Worm (Caenorhabditis elegans) whole organism, mixed stage, embryonic: ENCODE results near the gene clec-228.

Experiments
- M03D4.4 ChIP-seq: sonication (generic microtip); optimal IDR thresholded peaks from 2 replicates; lab custom pipeline; 2017; ENCODE audit warnings: mild to moderate bottlenecking, missing genetic modification characterization, missing compliant biosample characterization
- blmp-1 ChIP-seq: fragments of 150-350 bp; optimal IDR thresholded peaks from 2 replicates; lab custom pipeline; 2014; ENCODE audit warnings: missing biosample characterization, missing genetic modification characterization
- ces-1 ChIP-seq: fragments of 150-350 bp; optimal IDR thresholded peaks from 2 replicates; lab custom pipeline; 2014; ENCODE audit warnings: missing biosample characterization, missing genetic modification reagents, missing genetic modification characterization
- cnd-1 ChIP-seq: fragments of 200-800 bp; sonication (Bioruptor generic); optimal IDR thresholded peaks from 2 replicates; lab custom pipeline; 2018; ENCODE audit warnings: mild to moderate bottlenecking, missing genetic modification characterization, missing compliant biosample characterization
- elt-1 ChIP-seq: sonication (generic microtip); optimal IDR thresholded peaks from 2 replicates; lab custom pipeline; 2017; ENCODE audit warnings: missing genetic modification characterization, mild to moderate bottlenecking, missing compliant biosample characterization, antibody characterized with exemption, moderate library complexity, borderline replicate concordance; ENCODE audit not compliant: insufficient read depth
- flh-1 ChIP-seq: fragments of 200-800 bp; sonication (Bioruptor generic); optimal IDR thresholded peaks from 2 replicates; lab custom pipeline; 2018; ENCODE audit warnings: mild to moderate bottlenecking, missing genetic modification characterization, moderate library complexity, missing compliant biosample characterization
- lin-13 ChIP-seq: fragments of 150-350 bp; optimal IDR thresholded peaks from 2 replicates; lab custom pipeline; 2014; ENCODE audit warnings: missing biosample characterization, missing genetic modification characterization
- lsy-2 ChIP-seq: fragments of 150-350 bp; optimal IDR thresholded peaks from 2 replicates; lab custom pipeline; 2014; ENCODE audit warnings: missing biosample characterization, missing genetic modification characterization
- mep-1 ChIP-seq: fragments of 150-350 bp; optimal IDR thresholded peaks from 2 replicates; lab custom pipeline; 2017; ENCODE audit warnings: missing biosample characterization, missing genetic modification reagents, missing genetic modification characterization, inconsistent platforms
- nhr-12 ChIP-seq: fragments of 150-350 bp; optimal IDR thresholded peaks from 2 replicates; lab custom pipeline; 2014; ENCODE audit warnings: missing biosample characterization, missing genetic modification characterization
- nhr-76 ChIP-seq: sonication (generic microtip); optimal IDR thresholded peaks from 2 replicates; lab custom pipeline; 2017; ENCODE audit warnings: missing biosample characterization, missing genetic modification characterization
- pha-4 ChIP-seq: fragments of 150-350 bp; optimal IDR thresholded peaks from 2 replicates; lab custom pipeline; 2018; ENCODE audit warnings: missing biosample characterization, missing genetic modification reagents, missing genetic modification characterization
- unc-39 ChIP-seq: fragments of 150-350 bp; optimal IDR thresholded peaks from 2 replicates; lab custom pipeline; 2014; ENCODE audit warnings: missing biosample characterization, missing genetic modification characterization
- ztf-11 ChIP-seq: fragments of 150-350 bp; optimal IDR thresholded peaks from 2 replicates; lab custom pipeline; 2014; ENCODE audit warnings: missing biosample characterization, missing genetic modification characterization

ce11 chrV:15327745-15328447, 11.4 kb downstream of the clec-228 start, which contains the start of gene ZK1037.6:
- TF ChIP-seq pha-4 (no peak), M03D4.4 (tag; lab: Kevin White, UChicago) (no peak), ztf-11 (tag; lab: Kevin White, UChicago) (no peak), lsy-2 (tag; lab: Kevin White, UChicago) (no peak), lin-13 (tag; lab: Kevin White, UChicago) (no peak), mep-1 (tag; lab: Kevin White, UChicago) (no peak), nhr-76 (no peak), nhr-12 (tag; lab: Kevin White, UChicago) (no peak), ces-1 (no peak), elt-1 (tag; lab: Kevin White, UChicago) (no peak), cnd-1 (tag; lab: Kevin White, UChicago) (no peak), flh-1 (no peak), unc-39 (no peak), blmp-1 (tag; lab: Kevin White, UChicago) (no peak)
